Worm (Caenorhabditis elegans) whole organism, L3 larva: ENCODE data around the gene ran-3.

Experiments used
- ZK546.5 ChIP-seq: sonication (generic microtip); optimal IDR thresholded peaks from 2 replicates; lab custom pipeline; 2017; ENCODE audit warnings: missing biosample characterization, missing genetic modification characterization
- ceh-82 ChIP-seq: fragments of 150-350 bp; optimal IDR thresholded peaks from 2 replicates; lab custom pipeline; 2014; ENCODE audit warnings: missing biosample characterization, missing genetic modification characterization
- egl-27 ChIP-seq: sonication (generic microtip); optimal IDR thresholded peaks from 4 replicates; lab custom pipeline; 2017; ENCODE audit warnings: missing biosample characterization, missing genetic modification reagents, missing genetic modification characterization
- elt-2 ChIP-seq: sonication (generic microtip); optimal IDR thresholded peaks from 2 replicates; lab custom pipeline; 2016; ENCODE audit warnings: missing genetic modification reagents, mild to moderate bottlenecking, missing genetic modification characterization, missing compliant biosample characterization
- fkh-10 ChIP-seq: sonication (generic microtip); optimal IDR thresholded peaks from 2 replicates; lab custom pipeline; 2017; ENCODE audit warnings: missing biosample characterization, missing genetic modification reagents, missing genetic modification characterization
- fos-1 ChIP-seq: fragments of 150-350 bp; optimal IDR thresholded peaks from 2 replicates; lab custom pipeline; 2014; ENCODE audit warnings: missing biosample characterization, missing genetic modification characterization
- mdl-1 ChIP-seq: fragments of 150-350 bp; optimal IDR thresholded peaks from 2 replicates; lab custom pipeline; 2014; ENCODE audit warnings: missing biosample characterization, missing genetic modification characterization
- nfya-1 ChIP-seq: sonication (generic microtip); optimal IDR thresholded peaks from 2 replicates; lab custom pipeline; 2017; ENCODE audit warnings: missing genetic modification characterization, mild to moderate bottlenecking, missing compliant biosample characterization, antibody characterized with exemption, moderate library complexity; ENCODE audit not compliant: insufficient read depth
- nhr-11 ChIP-seq: fragments of 150-350 bp; optimal IDR thresholded peaks from 2 replicates; lab custom pipeline; 2014; ENCODE audit warnings: missing biosample characterization, missing genetic modification characterization
- nhr-12 ChIP-seq: fragments of 150-350 bp; optimal IDR thresholded peaks from 2 replicates; lab custom pipeline; 2014; ENCODE audit warnings: missing biosample characterization, missing genetic modification characterization
- nhr-76 ChIP-seq: fragments of 150-350 bp; sonication (generic microtip); optimal IDR thresholded peaks from 5 replicates; lab custom pipeline; 2014; ENCODE audit warnings: missing biosample characterization, missing genetic modification characterization
- pha-4 ChIP-seq: fragments of 150-350 bp; optimal IDR thresholded peaks from 2 replicates; lab custom pipeline; 2014; ENCODE audit warnings: missing biosample characterization, missing genetic modification reagents, missing genetic modification characterization
- zag-1 ChIP-seq: fragments of 150-350 bp; optimal IDR thresholded peaks from 2 replicates; lab custom pipeline; 2014; ENCODE audit warnings: missing biosample characterization, missing genetic modification characterization

DNA sequence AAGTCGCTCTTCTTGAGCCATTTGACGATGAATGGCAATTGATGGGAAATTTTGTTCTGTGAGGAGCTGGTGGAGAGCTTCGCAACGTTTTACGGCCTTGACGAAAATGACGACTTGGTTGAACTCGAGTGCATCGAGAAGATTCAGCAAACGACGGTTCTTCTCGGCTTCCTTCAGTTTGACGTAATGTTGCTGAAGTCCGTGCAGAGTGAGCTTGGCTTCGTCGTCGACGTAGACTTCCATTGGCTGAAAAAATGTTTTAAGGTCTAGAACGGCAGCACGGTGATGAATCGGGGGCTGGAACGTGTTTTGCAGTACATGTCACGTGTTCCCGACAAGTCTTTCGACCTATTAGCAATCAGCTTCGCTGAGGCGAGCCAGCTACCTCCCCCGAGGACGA lies 2.6 kb upstream of the ran-3 start:
- TF ChIP-seq nhr-12 (tag; lab: Kevin White, UChicago) (no peak), fos-1 (tag; lab: Kevin White, UChicago) (no peak), ZK546.5 (no peak), elt-2 (tag; lab: Kevin White, UChicago) (no peak), fkh-10 (GFP tag; lab: Kevin White, UChicago) (no peak), nfya-1 (no peak), ceh-82 (tag; lab: Kevin White, UChicago) (no peak), mdl-1 (tag; lab: Kevin White, UChicago) (no peak), zag-1 (tag; lab: Kevin White, UChicago) (no peak), nhr-76 (tag; lab: Kevin White, UChicago) (no peak), egl-27 (tag; lab: Kevin White, UChicago) (no peak), nhr-11 (tag; lab: Kevin White, UChicago) (no peak), pha-4 (no peak)
